Fruit fly (Drosophila melanogaster) whole organism, embryonic: Measurements from ENCODE around the gene Muc4B.
A peak's percentile ranks its signal among the peaks of the same experiment; 100 is the strongest.

ENCODE experiments used
- BEAF-32 ChIP-seq: fragments of 200-800 bp; sonication (Bioruptor generic); optimal IDR thresholded peaks from 3 replicates; lab custom pipeline; 2017; ENCODE audit warnings: missing biosample characterization, missing genetic modification characterization, mild to moderate bottlenecking, moderate library complexity, missing genetic modification reagents
- Bdp1 ChIP-seq: fragments of 200-800 bp; sonication (Bioruptor generic); optimal IDR thresholded peaks from 3 replicates; lab custom pipeline; 2016; ENCODE audit warnings: missing biosample characterization, missing genetic modification characterization
- CG1024 ChIP-seq: fragments of 200-800 bp; sonication (Bioruptor generic); IDR thresholded peaks from 2 replicates; pipeline ENCODE4 v1.3.6; 2022; ENCODE audit warnings: missing biosample characterization, missing genetic modification characterization
- CG10267 ChIP-seq: fragments of 200-800 bp; sonication (Bioruptor generic); optimal IDR thresholded peaks from 2 replicates; lab custom pipeline; 2018; ENCODE audit warnings: missing biosample characterization, mild to moderate bottlenecking, missing genetic modification characterization, moderate library complexity
- CG11247 ChIP-seq: fragments of 200-800 bp; sonication (Bioruptor generic); IDR thresholded peaks from 2 replicates; pipeline ENCODE4 v1.3.6; 2022; ENCODE audit warnings: missing biosample characterization, missing genetic modification characterization
- CG11504 ChIP-seq: fragments of 200-800 bp; sonication (Bioruptor generic); optimal IDR thresholded peaks from 3 replicates; lab custom pipeline; 2019; ENCODE audit warnings: missing biosample characterization, mild to moderate bottlenecking, missing genetic modification characterization, moderate library complexity
- CG12104 ChIP-seq: fragments of 200-800 bp; sonication (Bioruptor generic); optimal IDR thresholded peaks from 3 replicates; lab custom pipeline; 2016; ENCODE audit warnings: missing biosample characterization, missing genetic modification characterization
- CG13894 ChIP-seq: fragments of 200-800 bp; sonication (Bioruptor generic); optimal IDR thresholded peaks from 3 replicates; lab custom pipeline; 2018; ENCODE audit warnings: missing biosample characterization, mild to moderate bottlenecking, missing genetic modification characterization, moderate library complexity
- CG14710 ChIP-seq: fragments of 200-800 bp; sonication (Bioruptor generic); optimal IDR thresholded peaks from 3 replicates; lab custom pipeline; 2019; ENCODE audit warnings: missing biosample characterization, mild to moderate bottlenecking, missing genetic modification characterization, moderate library complexity
- CG1529 ChIP-seq: fragments of 200-800 bp; sonication (Bioruptor generic); optimal IDR thresholded peaks from 3 replicates; lab custom pipeline; 2018; ENCODE audit warnings: missing biosample characterization, missing genetic modification characterization
- CG17385 ChIP-seq: fragments of 200-800 bp; sonication (Bioruptor generic); optimal IDR thresholded peaks from 3 replicates; lab custom pipeline; 2018; ENCODE audit warnings: missing biosample characterization, mild to moderate bottlenecking, missing genetic modification characterization
- CG18262 ChIP-seq: fragments of 200-800 bp; optimal IDR thresholded peaks from 3 replicates; lab custom pipeline; 2019; ENCODE audit warnings: missing biosample characterization, mild to moderate bottlenecking, missing genetic modification characterization, moderate library complexity
- CG3065 ChIP-seq: fragments of 200-800 bp; sonication (Bioruptor generic); optimal IDR thresholded peaks from 2 replicates; lab custom pipeline; 2016; ENCODE audit warnings: missing biosample characterization, missing genetic modification characterization
- CG3163 ChIP-seq: fragments of 200-800 bp; sonication (Bioruptor generic); optimal IDR thresholded peaks from 3 replicates; lab custom pipeline; 2016; ENCODE audit warnings: missing biosample characterization, missing genetic modification characterization
- CG34376 ChIP-seq: fragments of 200-800 bp; sonication (Bioruptor generic); optimal IDR thresholded peaks from 2 replicates; lab custom pipeline; 2018; ENCODE audit warnings: missing biosample characterization, mild to moderate bottlenecking, missing genetic modification characterization
- CG4328 ChIP-seq: fragments of 200-800 bp; sonication (Bioruptor generic); optimal IDR thresholded peaks from 3 replicates; lab custom pipeline; 2017; ENCODE audit warnings: missing biosample characterization, missing genetic modification reagents, missing genetic modification characterization
- CG6683 ChIP-seq: fragments of 200-800 bp; sonication (Bioruptor generic); optimal IDR thresholded peaks from 2 replicates; lab custom pipeline; 2017; ENCODE audit warnings: missing biosample characterization, mild to moderate bottlenecking, missing genetic modification characterization, missing genetic modification reagents
- CG7357 ChIP-seq: fragments of 200-800 bp; sonication (Bioruptor generic); IDR thresholded peaks from 3 replicates; pipeline ENCODE4 v1.3.6; 2022; ENCODE audit warnings: missing biosample characterization, missing genetic modification characterization
- CG8281 ChIP-seq: fragments of 200-800 bp; sonication (Bioruptor generic); optimal IDR thresholded peaks from 2 replicates; lab custom pipeline; 2018; ENCODE audit warnings: missing biosample characterization, mild to moderate bottlenecking, missing genetic modification characterization, moderate library complexity
- Dfd ChIP-seq, 2 experiments: fragments of >200 bp; optimal IDR thresholded peaks; 2 replicates each; lab custom pipeline; 2017; ENCODE audit warnings: missing biosample characterization in 2 of 2, missing genetic modification characterization in 2 of 2
- Drgx ChIP-seq: fragments of 200-800 bp; sonication (Bioruptor generic); IDR thresholded peaks from 2 replicates; pipeline ENCODE4 v1.3.6; 2022; ENCODE audit warnings: missing biosample characterization, missing genetic modification characterization
- ERR ChIP-seq: fragments of 200-800 bp; sonication (Bioruptor generic); optimal IDR thresholded peaks from 2 replicates; lab custom pipeline; 2016; ENCODE audit warnings: missing biosample characterization, missing genetic modification characterization
- Med ChIP-seq: fragments of 200-800 bp; sonication (Bioruptor generic); peaks from one replicate; lab custom pipeline; 2016; ENCODE audit warnings: missing biosample characterization, missing genetic modification characterization, mild to moderate bottlenecking, inconsistent platforms, moderate library complexity
- NC2α ChIP-seq: fragments of 200-800 bp; sonication (Bioruptor generic); optimal IDR thresholded peaks from 2 replicates; lab custom pipeline; 2016; ENCODE audit warnings: missing biosample characterization, missing genetic modification characterization
- Opbp ChIP-seq: fragments of 200-800 bp; sonication (Bioruptor generic); IDR thresholded peaks from 3 replicates; pipeline ENCODE4 v1.3.6; 2022; ENCODE audit warnings: missing biosample characterization, missing genetic modification characterization; ENCODE audit not compliant: partially characterized antibody
- Pdp1 ChIP-seq, 2 experiments: fragments of 200-800 bp; sonication (Bioruptor generic); optimal IDR thresholded peaks; 3 replicates each; lab custom pipeline; 2016; ENCODE audit warnings: missing biosample characterization in 2 of 2, missing genetic modification characterization in 2 of 2, mild to moderate bottlenecking in 1 of 2, moderate library complexity in 1 of 2
- Trl ChIP-seq, 3 experiments: fragments of >200 bp in 2 of 3; fragments of 200-800 bp in 1 of 3; sonication (Bioruptor generic) in 1 of 3; optimal IDR thresholded peaks; 2 replicates in 1 of 3; 3 replicates in 2 of 3; lab custom pipeline; 2016 to 2017; ENCODE audit warnings: missing biosample characterization in 1 of 3, missing genetic modification characterization in 1 of 3
- Xrp1 ChIP-seq: fragments of 200-800 bp; sonication (Bioruptor generic); IDR thresholded peaks from 2 replicates; pipeline ENCODE4 v1.3.6; 2022; ENCODE audit warnings: missing biosample characterization, missing genetic modification characterization
- bsh ChIP-seq, 2 experiments: fragments of 200-800 bp; sonication (Bioruptor generic); optimal IDR thresholded peaks; 2 replicates each; lab custom pipeline; 2017 to 2018; ENCODE audit warnings: mild to moderate bottlenecking in 2 of 2, missing biosample characterization in 2 of 2, missing genetic modification characterization in 2 of 2, moderate library complexity in 1 of 2
- cad ChIP-seq: fragments of >200 bp; optimal IDR thresholded peaks from 2 replicates; lab custom pipeline; 2017; ENCODE audit warnings: missing biosample characterization, missing genetic modification characterization
- crol ChIP-seq: fragments of 200-800 bp; sonication (Bioruptor generic); IDR thresholded peaks from 2 replicates; pipeline ENCODE4 v1.3.6; 2022; ENCODE audit warnings: missing biosample characterization, missing genetic modification characterization
- gfzf ChIP-seq: fragments of 200-800 bp; sonication (Bioruptor generic); optimal IDR thresholded peaks from 2 replicates; lab custom pipeline; 2016; ENCODE audit warnings: missing biosample characterization, mild to moderate bottlenecking, missing genetic modification characterization, moderate library complexity
- grau ChIP-seq: fragments of 200-800 bp; optimal IDR thresholded peaks from 3 replicates; lab custom pipeline; 2019; ENCODE audit warnings: missing biosample characterization, mild to moderate bottlenecking, missing genetic modification characterization, moderate library complexity
- grn ChIP-seq: fragments of 200-800 bp; sonication (Bioruptor generic); optimal IDR thresholded peaks from 3 replicates; lab custom pipeline; 2017; ENCODE audit warnings: missing biosample characterization, missing genetic modification characterization
- kni ChIP-seq: fragments of 200-800 bp; sonication (Bioruptor generic); optimal IDR thresholded peaks from 3 replicates; lab custom pipeline; 2017; ENCODE audit warnings: mild to moderate bottlenecking, missing biosample characterization, missing genetic modification reagents, missing genetic modification characterization
- lilli ChIP-seq: fragments of 200-800 bp; sonication (Bioruptor generic); optimal IDR thresholded peaks from 3 replicates; lab custom pipeline; 2016; ENCODE audit warnings: missing biosample characterization, missing genetic modification characterization
- mirr ChIP-seq: fragments of 200-800 bp; sonication (Bioruptor generic); optimal IDR thresholded peaks from 3 replicates; lab custom pipeline; 2018; ENCODE audit warnings: missing biosample characterization, mild to moderate bottlenecking, missing genetic modification characterization
- nau ChIP-seq: fragments of 200-800 bp; sonication (Bioruptor generic); optimal IDR thresholded peaks from 3 replicates; lab custom pipeline; 2017; ENCODE audit warnings: missing biosample characterization, mild to moderate bottlenecking, missing genetic modification characterization, missing genetic modification reagents
- nom ChIP-seq: fragments of 200-800 bp; sonication (Bioruptor generic); optimal IDR thresholded peaks from 2 replicates; lab custom pipeline; 2017; ENCODE audit warnings: missing biosample characterization, missing genetic modification characterization, mild to moderate bottlenecking, moderate library complexity, missing genetic modification reagents
- pros ChIP-seq: fragments of 200-800 bp; sonication (Bioruptor generic); optimal IDR thresholded peaks from 3 replicates; lab custom pipeline; 2019; ENCODE audit warnings: missing biosample characterization, mild to moderate bottlenecking, missing genetic modification characterization, moderate library complexity
- ro ChIP-seq: fragments of 200-800 bp; sonication (Bioruptor generic); IDR thresholded peaks from 2 replicates; pipeline ENCODE4 v1.3.6; 2022; ENCODE audit warnings: missing biosample characterization, missing genetic modification characterization
- row ChIP-seq: fragments of 200-800 bp; sonication (Bioruptor generic); IDR thresholded peaks from 3 replicates; pipeline ENCODE4 v1.3.6; 2022; ENCODE audit warnings: missing biosample characterization, missing genetic modification characterization
- sqz ChIP-seq: fragments of 200-800 bp; sonication (Bioruptor generic); optimal IDR thresholded peaks from 3 replicates; lab custom pipeline; 2018; ENCODE audit warnings: missing biosample characterization, mild to moderate bottlenecking, missing genetic modification characterization
- sr ChIP-seq: fragments of 200-800 bp; sonication (Bioruptor generic); IDR thresholded peaks from 3 replicates; pipeline ENCODE4 v1.3.6; 2022; ENCODE audit warnings: missing biosample characterization, missing genetic modification characterization
- tup ChIP-seq: fragments of 200-800 bp; sonication (Bioruptor generic); optimal IDR thresholded peaks from 2 replicates; lab custom pipeline; 2016; ENCODE audit warnings: missing biosample characterization, mild to moderate bottlenecking, missing genetic modification characterization, moderate library complexity
- vnd ChIP-seq: fragments of 200-800 bp; sonication (Bioruptor generic); IDR thresholded peaks from 3 replicates; pipeline ENCODE4 v1.3.6; 2022; ENCODE audit warnings: missing biosample characterization, missing genetic modification characterization; ENCODE audit not compliant: partially characterized antibody
- vvl ChIP-seq: fragments of 200-800 bp; sonication (Bioruptor generic); IDR thresholded peaks from 2 replicates; pipeline ENCODE4 v1.3.6; 2022; ENCODE audit warnings: missing biosample characterization, missing genetic modification characterization

The Muc4B gene

DNA sequence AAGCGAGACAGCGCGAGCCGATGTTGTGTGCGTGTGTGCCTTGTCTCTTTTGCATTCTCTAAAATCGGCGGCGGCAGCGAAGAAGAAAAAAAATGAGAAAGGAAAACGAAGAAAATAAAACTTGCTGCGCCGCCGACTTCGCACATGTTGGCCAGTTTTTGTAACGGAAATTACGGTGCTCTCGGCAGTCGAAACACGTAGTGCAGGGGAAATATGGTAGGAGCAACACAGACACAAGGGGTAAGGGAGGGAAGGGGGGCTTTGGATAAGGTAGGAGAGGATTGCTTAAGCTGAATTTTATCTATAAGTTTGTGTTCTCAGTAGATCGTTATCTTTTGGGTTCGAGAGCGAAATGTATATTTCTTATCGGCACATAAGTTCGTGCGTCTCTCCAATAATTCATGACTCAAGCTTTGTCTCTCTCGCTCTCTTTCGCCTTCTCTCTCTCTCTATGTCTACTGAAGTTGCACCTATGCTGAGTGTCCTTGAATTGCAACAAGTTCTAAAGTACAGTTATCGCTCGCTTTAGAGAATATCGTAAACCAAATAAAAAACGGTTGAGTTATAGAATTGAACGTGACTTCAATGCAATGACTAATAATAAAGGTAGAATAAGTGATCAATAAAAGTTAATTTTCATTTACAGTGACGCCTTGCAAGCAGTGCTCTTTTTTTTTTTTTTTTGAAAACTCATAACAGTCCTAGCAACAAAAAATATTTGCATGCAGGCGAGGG lies 42.1 kb downstream of the Muc4B start:
- TF ChIP-seq tup (GFP tag; lab: Kevin White, UChicago), result no peak
- peak; percentile 8; the same call in 1 of the 2 replicates for TF ChIP-seq vvl (GFP tag; lab: Robert Waterston, UW)
- TF ChIP-seq pros (GFP tag; lab: Kevin White, UChicago), result peak; percentile 4
- no peak for TF ChIP-seq CG14710 (tag; lab: Kevin White, UChicago)
- peak; percentile 36 for TF ChIP-seq CG11504 (tag; lab: Kevin White, UChicago)
- no peak for TF ChIP-seq CG34376
- no peak for TF ChIP-seq ro (GFP tag; lab: Robert Waterston, UW)
- peak; percentile 47 for TF ChIP-seq sqz (GFP tag; lab: Kevin White, UChicago)
- TF ChIP-seq Trl (optimal IDR thresholded peaks at IDR 0.05; lab: Kevin White, UChicago), result peak; percentile 53 to 67
- no peak for TF ChIP-seq Trl (GFP tag; optimal IDR thresholded peaks at IDR 0.05; lab: Kevin White, UChicago)
- TF ChIP-seq kni (GFP tag; lab: Kevin White, UChicago), result peak; percentile 25
- TF ChIP-seq nom (GFP tag; lab: Kevin White, UChicago), result peak; percentile 51
- no peak for TF ChIP-seq BEAF-32 (GFP tag; lab: Kevin White, UChicago)
- peak in 1 of 2 experiments; percentile 5 for TF ChIP-seq bsh (GFP tag; optimal IDR thresholded peaks at IDR 0.05; lab: Kevin White, UChicago)
- TF ChIP-seq CG3065 (GFP tag; lab: Kevin White, UChicago), result no peak
- TF ChIP-seq Med (GFP tag; lab: Kevin White, UChicago), result peak; percentile 12
- peak; percentile 59 for TF ChIP-seq grn (GFP tag; lab: Kevin White, UChicago)
- no peak for TF ChIP-seq CG17385
- peak; percentile 85 for TF ChIP-seq crol (GFP tag; lab: Robert Waterston, UW)
- TF ChIP-seq grau (tag; lab: Kevin White, UChicago), result peak; percentile 47
- TF ChIP-seq CG7357 (GFP tag; lab: Robert Waterston, UW), result no peak
- no peak for TF ChIP-seq CG8281 (tag; lab: Kevin White, UChicago)
- peak; percentile 43 for TF ChIP-seq row (GFP tag; lab: Robert Waterston, UW)
- no peak for TF ChIP-seq Opbp (GFP tag; lab: Robert Waterston, UW)
- peak; percentile 31 for TF ChIP-seq Drgx (GFP tag; lab: Robert Waterston, UW)
- TF ChIP-seq CG11247, result no peak

DNA sequence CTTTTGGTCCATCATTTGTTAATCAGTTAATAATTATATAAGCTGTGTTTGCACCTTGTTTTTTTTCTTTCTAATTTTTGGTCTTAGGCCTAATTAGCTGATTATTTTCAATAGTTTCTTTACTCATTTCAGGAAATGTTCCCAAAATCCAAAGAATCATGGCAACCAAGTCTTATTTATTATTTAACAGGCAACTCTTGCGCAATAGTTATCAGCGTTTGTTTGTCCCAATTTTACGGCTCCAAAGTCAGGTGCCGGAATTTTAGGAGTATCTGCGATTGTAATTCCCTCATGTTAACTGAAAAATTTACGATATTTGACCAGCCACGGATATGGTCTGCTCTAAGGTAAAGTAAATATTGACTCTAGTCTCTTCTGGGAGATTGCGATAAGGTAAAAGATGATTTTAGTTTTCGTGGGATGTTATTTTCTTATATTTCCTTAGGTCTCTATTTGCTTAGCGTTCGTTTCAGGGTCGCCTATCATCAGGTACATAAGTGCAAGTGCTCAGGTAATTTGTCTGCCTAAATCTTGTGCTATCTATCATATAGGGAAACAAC lies 43.6 kb downstream of the Muc4B start:
- TF ChIP-seq lilli (GFP tag; lab: Kevin White, UChicago), result no peak
- no peak for TF ChIP-seq vnd (GFP tag; lab: Robert Waterston, UW)
- TF ChIP-seq CG4328, result peak; percentile 61
- peak; percentile 44 for TF ChIP-seq CG13894 (tag; lab: Kevin White, UChicago)
- no peak for TF ChIP-seq Bdp1
- TF ChIP-seq grau (tag; lab: Kevin White, UChicago), result peak; percentile 34
- TF ChIP-seq mirr (GFP tag; lab: Kevin White, UChicago), result peak; percentile 40
- TF ChIP-seq CG1529, result peak; percentile 32
- TF ChIP-seq Dfd (GFP tag; optimal IDR thresholded peaks at IDR 0.05; lab: Kevin White, UChicago), result no peak
- peak; percentile 12 for TF ChIP-seq CG10267 (tag; lab: Kevin White, UChicago)
- TF ChIP-seq nau, result peak; percentile 75
- TF ChIP-seq CG6683 (GFP tag; lab: Kevin White, UChicago), result peak; percentile 7
- TF ChIP-seq NC2α (GFP tag; lab: Kevin White, UChicago), result peak; percentile 9
- TF ChIP-seq CG18262 (tag; lab: Kevin White, UChicago), result peak; percentile 43
- TF ChIP-seq Xrp1, result peak; percentile 55
- TF ChIP-seq CG12104 (GFP tag; lab: Kevin White, UChicago), result peak; percentile 34
- TF ChIP-seq CG3163, result no peak
- no peak for TF ChIP-seq sr
- no peak for TF ChIP-seq ERR (GFP tag; lab: Kevin White, UChicago)
- TF ChIP-seq kni (GFP tag; lab: Kevin White, UChicago), result peak; percentile 44
- no peak for TF ChIP-seq CG1024 (GFP tag; lab: Robert Waterston, UW)
- no peak for TF ChIP-seq cad (GFP tag; lab: Kevin White, UChicago)
- no peak for TF ChIP-seq gfzf (GFP tag; lab: Kevin White, UChicago)
- peak; percentile 10 to 90 for TF ChIP-seq Pdp1 (GFP tag; optimal IDR thresholded peaks at IDR 0.05; lab: Kevin White, UChicago)
